Worm (Caenorhabditis elegans): ENCODE data around the gene ndab-2.

The ndab-2 gene

ce11 chrIII:7210486-7210885 is 29.9 kb downstream of the ndab-2 start:
- TF ChIP-seq mep-1 (tag; optimal IDR thresholded peaks at IDR 0.05) (no peak), lin-14 (GFP tag; optimal IDR thresholded peaks at IDR 0.05) (peak; percentile 0), mef-2 (tag; optimal IDR thresholded peaks at IDR 0.05) (no peak), ama-1 (optimal IDR thresholded peaks at IDR 0.05) (no peak), grh-1 (GFP tag; IDR thresholded peaks at IDR 0.05) (no peak), unc-62 (GFP tag; optimal IDR thresholded peaks at IDR 0.05) (no peak), hlh-17 (GFP tag; optimal IDR thresholded peaks at IDR 0.05; ENCODE audit: borderline replicate concordance) (no peak), mab-9 (GFP tag; IDR thresholded peaks at IDR 0.05) (no peak)

- TF ChIP-seq ces-1 (GFP tag; optimal IDR thresholded peaks at IDR 0.05) (no peak), lin-35 (GFP tag; optimal IDR thresholded peaks at IDR 0.05) (peak in 1 of 2 experiments; percentile 14), elt-2 (tag; optimal IDR thresholded peaks at IDR 0.05) (peak; percentile 49), elt-3 (tag; optimal IDR thresholded peaks at IDR 0.05) (peak in 1 of 6 experiments; percentile 28), ets-5 (GFP tag; IDR thresholded peaks at IDR 0.05) (no peak), rnt-1 (tag; optimal IDR thresholded peaks at IDR 0.05) (no peak), blmp-1 (tag; optimal IDR thresholded peaks at IDR 0.05) (peak; percentile 94), nhr-19 (GFP tag; conservative IDR thresholded peaks at IDR 0.05) (0 out of 2 replicates have a peak, but pooled peaks have one; percentile 9), lin-14 (GFP tag; optimal IDR thresholded peaks at IDR 0.05) (peak; percentile 46), nhr-20 (tag; optimal IDR thresholded peaks at IDR 0.05) (peak; percentile 2), unc-130 (tag; optimal IDR thresholded peaks at IDR 0.05) (no peak)
These were observed 31.5 kb downstream of the ndab-2 start for ce11 chrIII:7212028-7212427.

ce11 chrIII:7215532-7215931 is 35.0 kb downstream of the ndab-2 start:
- TF ChIP-seq elt-3 (tag; optimal IDR thresholded peaks at IDR 0.05): no peak
- no peak for TF ChIP-seq pax-3 (tag; optimal IDR thresholded peaks at IDR 0.05)
- peak in 1 of 2 experiments; percentile 41 for TF ChIP-seq lsy-2 (tag; optimal IDR thresholded peaks at IDR 0.05)
- no peak for TF ChIP-seq nhr-84 (tag; optimal IDR thresholded peaks at IDR 0.05)
- peak; percentile 63 for TF ChIP-seq rnt-1 (tag; optimal IDR thresholded peaks at IDR 0.05)
- TF ChIP-seq lir-3 (tag; optimal IDR thresholded peaks at IDR 0.05; ENCODE audit: poor library complexity): no peak
- TF ChIP-seq efl-1 (optimal IDR thresholded peaks at IDR 0.05): no peak
- peak in 1 of 2 experiments; percentile 44 for TF ChIP-seq efl-1 (GFP tag; optimal IDR thresholded peaks at IDR 0.05 in 1 of 2)
- TF ChIP-seq nhr-12 (tag; optimal IDR thresholded peaks at IDR 0.05): no peak
- TF ChIP-seq lin-35 (GFP tag; optimal IDR thresholded peaks at IDR 0.05): peak in 1 of 2 experiments; percentile 13
- 0 out of 2 replicates have a peak, but pooled peaks have one; percentile 6 for TF ChIP-seq nhr-19 (GFP tag; conservative IDR thresholded peaks at IDR 0.05)
- TF ChIP-seq C04F5.9 (tag; optimal IDR thresholded peaks at IDR 0.05): no peak
- TF ChIP-seq unc-62 (GFP tag; optimal IDR thresholded peaks at IDR 0.05): no peak
- peak; percentile 62 for TF ChIP-seq lin-14 (GFP tag; optimal IDR thresholded peaks at IDR 0.05)
- TF ChIP-seq snu-23 (GFP tag; optimal IDR thresholded peaks at IDR 0.05): peak; percentile 9
- peak; percentile 49 for TF ChIP-seq nhr-71 (tag; optimal IDR thresholded peaks at IDR 0.05)

- TF ChIP-seq snpc-4 (tag; optimal IDR thresholded peaks at IDR 0.05) (no peak), tlp-1 (tag; optimal IDR thresholded peaks at IDR 0.05) (no peak), pax-3 (tag; optimal IDR thresholded peaks at IDR 0.05) (no peak), blmp-1 (tag; optimal IDR thresholded peaks at IDR 0.05) (no peak), mef-2 (tag; optimal IDR thresholded peaks at IDR 0.05) (no peak), sup-37 (GFP tag; optimal IDR thresholded peaks at IDR 0.05) (no peak), ztf-4 (tag; optimal IDR thresholded peaks at IDR 0.05) (no peak), mab-9 (GFP tag; IDR thresholded peaks at IDR 0.05) (no peak), hpl-2 (GFP tag; optimal IDR thresholded peaks at IDR 0.05) (no peak), mep-1 (tag; optimal IDR thresholded peaks at IDR 0.05) (no peak), C16A3.4 (tag; optimal IDR thresholded peaks at IDR 0.05) (no peak), lin-14 (GFP tag; optimal IDR thresholded peaks at IDR 0.05) (no peak), nhr-28 (tag; optimal IDR thresholded peaks at IDR 0.05) (no peak), Y116A8C.19 (tag; optimal IDR thresholded peaks at IDR 0.05; ENCODE audit: borderline replicate concordance) (no peak), ceh-82 (tag; optimal IDR thresholded peaks at IDR 0.05) (no peak), hlh-17 (GFP tag; optimal IDR thresholded peaks at IDR 0.05; ENCODE audit: borderline replicate concordance) (no peak), nhr-11 (tag; optimal IDR thresholded peaks at IDR 0.05) (no peak), dsc-1 (tag; optimal IDR thresholded peaks at IDR 0.05) (no peak), lin-35 (GFP tag; optimal IDR thresholded peaks at IDR 0.05) (no peak), ets-5 (GFP tag; IDR thresholded peaks at IDR 0.05) (no peak)
These were observed 35.7 kb downstream of the ndab-2 start, which contains the start of gene R151.1 for ce11 chrIII:7216226-7216625. R151.1 (plus strand) TSS chrIII:7216526.

Data from whole organism, L1 larva.